Worm (Caenorhabditis elegans) whole organism, L1 larva: ENCODE measurements around the gene degl-1.
A peak's percentile ranks its signal among the peaks of the same experiment; 100 is the strongest.

Experiments used
- C04F5.9 ChIP-seq: sonication (generic microtip); optimal IDR thresholded peaks from 2 replicates; lab custom pipeline; 2016; ENCODE audit warnings: missing genetic modification characterization, missing compliant biosample characterization
- C34B4.2 ChIP-seq: sonication (generic microtip); optimal IDR thresholded peaks from 2 replicates; lab custom pipeline; 2017; ENCODE audit warnings: mild to moderate bottlenecking, missing genetic modification characterization, missing compliant biosample characterization
- Y116A8C.19 ChIP-seq: sonication (generic microtip); optimal IDR thresholded peaks from 2 replicates; lab custom pipeline; 2016; ENCODE audit warnings: missing compliant biosample characterization, missing genetic modification characterization, borderline replicate concordance
- aly-2 ChIP-seq: fragments of 150-350 bp; optimal IDR thresholded peaks from 2 replicates; lab custom pipeline; 2014; ENCODE audit warnings: missing biosample characterization, missing genetic modification characterization
- ama-1 ChIP-seq: fragments of 150-350 bp; optimal IDR thresholded peaks from 2 replicates; lab custom pipeline; 2014
- ceh-8 ChIP-seq: fragments of 200-800 bp; sonication (Bioruptor generic); optimal IDR thresholded peaks from 2 replicates; lab custom pipeline; 2018; ENCODE audit warnings: mild to moderate bottlenecking, missing genetic modification characterization, moderate library complexity, missing compliant biosample characterization
- ceh-82 ChIP-seq, 3 experiments: fragments of 150-350 bp in 1 of 3; sonication (generic microtip) in 2 of 3; optimal IDR thresholded peaks; 2 replicates each; lab custom pipeline; 2014 to 2017; ENCODE audit warnings: missing biosample characterization in 3 of 3, missing genetic modification characterization in 3 of 3
- ceh-88 ChIP-seq: fragments of 200-800 bp; sonication (Bioruptor generic); IDR thresholded peaks from 2 replicates; pipeline ENCODE4 v1.3.6; 2022; ENCODE audit warnings: missing genetic modification characterization, missing compliant biosample characterization
- ces-1 ChIP-seq: fragments of 150-350 bp; optimal IDR thresholded peaks from 2 replicates; lab custom pipeline; 2014; ENCODE audit warnings: missing biosample characterization, missing genetic modification reagents, missing genetic modification characterization
- dpl-1 ChIP-seq, 3 experiments: fragments of 150-350 bp in 2 of 3; sonication (generic microtip) in 1 of 3; optimal IDR thresholded peaks; 2 replicates each; lab custom pipeline; 2014 to 2017; ENCODE audit warnings: missing biosample characterization in 3 of 3, missing genetic modification characterization in 3 of 3, missing genetic modification reagents in 3 of 3
- efl-3 ChIP-seq: fragments of 200-800 bp; sonication (Bioruptor generic); optimal IDR thresholded peaks from 2 replicates; lab custom pipeline; 2018; ENCODE audit warnings: mild to moderate bottlenecking, missing genetic modification characterization, missing compliant biosample characterization
- egl-13 ChIP-seq: sonication (generic microtip); optimal IDR thresholded peaks from 2 replicates; lab custom pipeline; 2016; ENCODE audit warnings: missing genotype, missing genetic modification reagents, missing genetic modification characterization, missing compliant biosample characterization
- fkh-4 ChIP-seq: sonication (generic microtip); optimal IDR thresholded peaks from 2 replicates; lab custom pipeline; 2016; ENCODE audit warnings: missing compliant biosample characterization, missing genetic modification characterization, borderline replicate concordance
- fkh-8 ChIP-seq: sonication (generic microtip); optimal IDR thresholded peaks from 2 replicates; lab custom pipeline; 2016; ENCODE audit warnings: mild to moderate bottlenecking, missing genetic modification characterization, missing compliant biosample characterization
- fos-1 ChIP-seq: fragments of 150-350 bp; optimal IDR thresholded peaks from 2 replicates; lab custom pipeline; 2014; ENCODE audit warnings: missing biosample characterization, missing genetic modification characterization
- grh-1 ChIP-seq: fragments of 200-800 bp; sonication (Bioruptor generic); IDR thresholded peaks from 2 replicates; pipeline ENCODE4 v1.3.6; 2022; ENCODE audit warnings: missing genetic modification reagents, missing genetic modification characterization, missing compliant biosample characterization
- jun-1 ChIP-seq: fragments of 150-350 bp; optimal IDR thresholded peaks from 2 replicates; lab custom pipeline; 2014; ENCODE audit warnings: missing biosample characterization, missing genetic modification reagents, missing genetic modification characterization
- lin-15B ChIP-seq: fragments of 150-350 bp; sonication (generic microtip); optimal IDR thresholded peaks from 3 replicates; lab custom pipeline; 2014; ENCODE audit warnings: missing biosample characterization, missing genetic modification characterization
- lin-35 ChIP-seq, 2 experiments: fragments of 150-350 bp; optimal IDR thresholded peaks; 2 replicates each; lab custom pipeline; 2014; ENCODE audit warnings: missing biosample characterization in 2 of 2, missing genetic modification characterization in 2 of 2, missing genetic modification reagents in 2 of 2
- lin-39 ChIP-seq: fragments of 150-350 bp; optimal IDR thresholded peaks from 2 replicates; lab custom pipeline; 2014; ENCODE audit warnings: missing biosample characterization, missing genetic modification reagents, missing genetic modification characterization
- lsy-2 ChIP-seq, 2 experiments: fragments of 150-350 bp; optimal IDR thresholded peaks; 2 replicates each; lab custom pipeline; 2014; ENCODE audit warnings: missing biosample characterization in 2 of 2, missing genetic modification characterization in 2 of 2
- mef-2 ChIP-seq: fragments of 150-350 bp; optimal IDR thresholded peaks from 2 replicates; lab custom pipeline; 2014; ENCODE audit warnings: missing biosample characterization, missing genetic modification characterization
- mep-1 ChIP-seq: fragments of 150-350 bp; optimal IDR thresholded peaks from 2 replicates; lab custom pipeline; 2014; ENCODE audit warnings: missing biosample characterization, missing genetic modification characterization
- nhr-11 ChIP-seq: fragments of 150-350 bp; optimal IDR thresholded peaks from 2 replicates; lab custom pipeline; 2014; ENCODE audit warnings: missing biosample characterization, missing genetic modification characterization
- nhr-12 ChIP-seq: sonication (generic microtip); optimal IDR thresholded peaks from 2 replicates; lab custom pipeline; 2017; ENCODE audit warnings: missing biosample characterization, missing genetic modification characterization
- nhr-19 ChIP-seq: fragments of 200-800 bp; sonication (Bioruptor generic); conservative IDR thresholded peaks from 2 replicates; pipeline ENCODE4 v1.3.6; 2022; ENCODE audit warnings: missing genetic modification characterization, missing compliant biosample characterization
- nhr-20 ChIP-seq: sonication (generic microtip); optimal IDR thresholded peaks from 2 replicates; lab custom pipeline; 2016; ENCODE audit warnings: mild to moderate bottlenecking, missing genetic modification characterization, missing compliant biosample characterization
- nhr-76 ChIP-seq: sonication (generic microtip); optimal IDR thresholded peaks from 2 replicates; lab custom pipeline; 2017; ENCODE audit warnings: missing biosample characterization, missing genetic modification characterization
- nhr-84 ChIP-seq: sonication (generic microtip); optimal IDR thresholded peaks from 2 replicates; lab custom pipeline; 2017; ENCODE audit warnings: missing biosample characterization, missing genetic modification characterization
- nhr-85 ChIP-seq: sonication (generic microtip); peaks from one replicate; lab custom pipeline; 2016; ENCODE audit warnings: missing genetic modification characterization, inconsistent platforms, missing compliant biosample characterization
- nhr-90 ChIP-seq: sonication (generic microtip); optimal IDR thresholded peaks from 2 replicates; lab custom pipeline; 2016; ENCODE audit warnings: mild to moderate bottlenecking, missing genetic modification characterization, missing compliant biosample characterization; ENCODE audit not compliant: poor library complexity
- pag-3 ChIP-seq: sonication (generic microtip); optimal IDR thresholded peaks from 2 replicates; lab custom pipeline; 2017; ENCODE audit warnings: missing genetic modification characterization, mild to moderate bottlenecking, missing compliant biosample characterization, antibody characterized with exemption, borderline replicate concordance; ENCODE audit not compliant: insufficient read depth
- rnt-1 ChIP-seq: sonication (generic microtip); optimal IDR thresholded peaks from 2 replicates; lab custom pipeline; 2016; ENCODE audit warnings: mild to moderate bottlenecking, missing genetic modification characterization, moderate library complexity, missing compliant biosample characterization
- swsn-7 ChIP-seq: sonication (generic microtip); optimal IDR thresholded peaks from 2 replicates; lab custom pipeline; 2016; ENCODE audit warnings: missing genetic modification characterization, missing compliant biosample characterization
- unc-130 ChIP-seq: fragments of 150-350 bp; optimal IDR thresholded peaks from 2 replicates; lab custom pipeline; 2017; ENCODE audit warnings: missing biosample characterization, missing genetic modification characterization, inconsistent platforms
- unc-98 ChIP-seq: fragments of 200-800 bp; sonication (Bioruptor generic); IDR thresholded peaks from 2 replicates; pipeline ENCODE4 v1.3.6; 2022; ENCODE audit warnings: missing genetic modification characterization, missing compliant biosample characterization
- vab-15 ChIP-seq: sonication (generic microtip); optimal IDR thresholded peaks from 2 replicates; lab custom pipeline; 2017; ENCODE audit warnings: missing genotype, mild to moderate bottlenecking, missing genetic modification characterization, missing compliant biosample characterization
- xbp-1 ChIP-seq: sonication (generic microtip); optimal IDR thresholded peaks from 2 replicates; lab custom pipeline; 2016; ENCODE audit warnings: missing genetic modification characterization, missing compliant biosample characterization
- zag-1 ChIP-seq: fragments of 150-350 bp; optimal IDR thresholded peaks from 2 replicates; lab custom pipeline; 2014; ENCODE audit warnings: missing biosample characterization, missing genetic modification characterization
- zip-4 ChIP-seq: fragments of 200-800 bp; sonication (Bioruptor generic); optimal IDR thresholded peaks from 2 replicates; lab custom pipeline; 2018; ENCODE audit warnings: mild to moderate bottlenecking, missing genetic modification characterization, moderate library complexity, missing compliant biosample characterization
- ztf-11 ChIP-seq, 2 experiments: sonication (generic microtip); optimal IDR thresholded peaks; 2 replicates each; lab custom pipeline; 2016 to 2017; ENCODE audit warnings: missing genetic modification characterization in 2 of 2, missing biosample characterization in 1 of 2, missing compliant biosample characterization in 1 of 2
- ztf-4 ChIP-seq: fragments of 150-350 bp; optimal IDR thresholded peaks from 2 replicates; lab custom pipeline; 2014; ENCODE audit warnings: missing biosample characterization, missing genetic modification characterization

degl-1 gene

DNA sequence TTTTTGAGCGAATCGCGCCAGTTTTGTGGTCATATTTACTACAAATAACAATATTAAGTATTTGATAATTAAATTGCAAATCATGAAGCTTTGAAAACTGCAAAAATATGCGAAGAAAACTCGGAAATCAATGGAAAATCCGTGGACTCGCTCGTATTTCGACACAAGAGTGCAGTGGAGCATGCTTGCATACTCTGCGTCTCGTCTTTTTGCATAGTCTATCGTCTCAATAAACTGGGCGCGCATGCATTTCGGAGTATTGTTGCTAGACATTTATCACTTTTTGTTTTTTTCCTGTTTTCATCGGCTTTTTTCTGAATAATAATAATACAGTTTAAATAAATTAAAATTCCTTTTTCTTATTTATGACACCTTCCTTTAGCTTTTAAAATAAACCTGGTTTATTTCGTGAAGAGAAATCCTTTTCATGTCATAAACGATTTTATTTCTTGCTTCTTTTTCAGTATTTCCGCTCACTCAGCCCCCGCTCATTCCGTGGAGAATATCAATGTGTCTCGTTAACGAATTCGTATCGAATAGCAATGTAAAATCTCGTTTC, 3.5 kb downstream of the degl-1 start, which contains the start of the genes mrps-7 and Y57G11C.3 (continued):
- TF ChIP-seq ama-1 (lab: Kevin White, UChicago): peak; percentile 84
- TF ChIP-seq ztf-4: peak; percentile 70
- peak; percentile 83 for TF ChIP-seq egl-13 (tag; lab: Kevin White, UChicago)
- no peak for TF ChIP-seq efl-3 (GFP tag; lab: Kevin White, UChicago)
- TF ChIP-seq lsy-2 (tag; optimal IDR thresholded peaks at IDR 0.05; lab: Kevin White, UChicago): peak; percentile 95 to 96
- TF ChIP-seq lin-35 (GFP tag; optimal IDR thresholded peaks at IDR 0.05; lab: Kevin White, UChicago): peak; percentile 89 to 94
- TF ChIP-seq fos-1 (tag; lab: Kevin White, UChicago): peak; percentile 92
- TF ChIP-seq unc-98 (GFP tag; lab: Robert Waterston, UW): no peak
- TF ChIP-seq xbp-1: peak; percentile 94
- peak; percentile 81 for TF ChIP-seq vab-15 (tag; lab: Kevin White, UChicago)
- peak; percentile 89 for TF ChIP-seq lin-39 (tag; lab: Kevin White, UChicago)
- TF ChIP-seq rnt-1 (tag; lab: Kevin White, UChicago): peak; percentile 95
- TF ChIP-seq nhr-20 (tag; lab: Kevin White, UChicago): peak; percentile 96
- peak; percentile 57 for TF ChIP-seq zag-1
- TF ChIP-seq lin-15B (tag; lab: Kevin White, UChicago): peak; percentile 97
- peak; percentile 90 for TF ChIP-seq mep-1 (tag; lab: Kevin White, UChicago)
- TF ChIP-seq fkh-4 (tag; lab: Kevin White, UChicago): peak; percentile 57
- no peak for TF ChIP-seq nhr-84 (tag; lab: Kevin White, UChicago)
- TF ChIP-seq C04F5.9 (tag; lab: Kevin White, UChicago): peak; percentile 76
- peak; percentile 88 for TF ChIP-seq grh-1
- peak; percentile 88 for TF ChIP-seq ceh-8 (GFP tag; lab: Kevin White, UChicago)
- TF ChIP-seq pag-3 (tag; lab: Kevin White, UChicago): no peak
- TF ChIP-seq swsn-7 (tag; lab: Kevin White, UChicago): peak; percentile 96
- peak; percentile 81 to 86 (median 86) for TF ChIP-seq dpl-1 (GFP tag; optimal IDR thresholded peaks at IDR 0.05; lab: Kevin White, UChicago)
- TF ChIP-seq unc-130 (tag; lab: Kevin White, UChicago): peak; percentile 93
- peak; percentile 96 for TF ChIP-seq nhr-85 (tag; lab: Kevin White, UChicago)
- no peak for TF ChIP-seq nhr-76 (tag; lab: Kevin White, UChicago)
- peak; percentile 95 to 98 (median 98) for TF ChIP-seq ceh-82 (tag; optimal IDR thresholded peaks at IDR 0.05; lab: Kevin White, UChicago)
- no peak for TF ChIP-seq Y116A8C.19 (tag; lab: Kevin White, UChicago)
- peak; percentile 83 for TF ChIP-seq ceh-88 (GFP tag; lab: Robert Waterston, UW)
- TF ChIP-seq zip-4 (GFP tag; lab: Kevin White, UChicago): peak; percentile 92
- no peak for TF ChIP-seq ces-1 (GFP tag; lab: Kevin White, UChicago)

DNA sequence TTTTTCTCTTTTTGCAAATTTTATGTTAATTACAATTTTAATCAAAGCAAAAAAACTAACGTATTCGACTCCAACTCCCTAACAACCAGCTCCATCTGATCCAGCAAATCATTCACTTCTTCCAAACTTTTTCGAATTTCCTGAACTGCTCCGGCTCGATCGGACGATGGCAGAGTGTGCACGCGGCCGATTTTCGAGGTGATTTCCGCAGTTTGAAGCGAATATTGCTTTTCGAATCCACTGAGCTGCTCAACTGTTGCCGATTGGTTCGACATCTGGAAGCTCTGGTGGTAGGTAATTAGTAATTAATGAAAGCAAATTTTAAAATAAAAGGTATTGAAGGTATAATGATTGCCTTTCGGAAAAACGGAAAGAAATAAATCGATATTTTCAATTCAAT, 4.8 kb downstream of the degl-1 start, which contains the start of gene vti-1:
Gene vti-1, minus strand, starts transcription at position 284 of the 400 bp plus-strand sequence.
- TF ChIP-seq jun-1 (no peak), aly-2 (no peak), ztf-11 (tag; optimal IDR thresholded peaks at IDR 0.05; lab: Kevin White, UChicago) (no peak), lsy-2 (tag; optimal IDR thresholded peaks at IDR 0.05; lab: Kevin White, UChicago) (no peak), lin-35 (GFP tag; optimal IDR thresholded peaks at IDR 0.05; lab: Kevin White, UChicago) (no peak), ceh-82 (tag; optimal IDR thresholded peaks at IDR 0.05; lab: Kevin White, UChicago) (no peak), lin-15B (tag; lab: Kevin White, UChicago) (no peak), nhr-11 (no peak), nhr-84 (tag; lab: Kevin White, UChicago) (no peak), vab-15 (tag; lab: Kevin White, UChicago) (no peak), zag-1 (no peak), nhr-90 (tag; lab: Kevin White, UChicago) (no peak), nhr-20 (tag; lab: Kevin White, UChicago) (no peak), nhr-19 (GFP tag; lab: Robert Waterston, UW) (no peak), mef-2 (tag; lab: Kevin White, UChicago) (no peak), fkh-8 (no peak), nhr-12 (tag; lab: Kevin White, UChicago) (no peak), efl-3 (GFP tag; lab: Kevin White, UChicago) (no peak), C34B4.2 (tag; lab: Kevin White, UChicago) (no peak), Y116A8C.19 (tag; lab: Kevin White, UChicago) (no peak)
- TF ChIP-seq, all 84 proteins: peak for 0
